Fruit fly (Drosophila melanogaster) Kc167 (cell line): Measurements from ENCODE around the gene Nrx-IV.

Experiments used
- Myc ChIP-seq: fragments of >200 bp; optimal IDR thresholded peaks from 2 replicates; lab custom pipeline; 2017; ENCODE audit warnings: missing external identifiers
- Sin3A ChIP-seq: fragments of >200 bp; optimal IDR thresholded peaks from 2 replicates; lab custom pipeline; 2018; ENCODE audit warnings: missing external identifiers

DNA sequence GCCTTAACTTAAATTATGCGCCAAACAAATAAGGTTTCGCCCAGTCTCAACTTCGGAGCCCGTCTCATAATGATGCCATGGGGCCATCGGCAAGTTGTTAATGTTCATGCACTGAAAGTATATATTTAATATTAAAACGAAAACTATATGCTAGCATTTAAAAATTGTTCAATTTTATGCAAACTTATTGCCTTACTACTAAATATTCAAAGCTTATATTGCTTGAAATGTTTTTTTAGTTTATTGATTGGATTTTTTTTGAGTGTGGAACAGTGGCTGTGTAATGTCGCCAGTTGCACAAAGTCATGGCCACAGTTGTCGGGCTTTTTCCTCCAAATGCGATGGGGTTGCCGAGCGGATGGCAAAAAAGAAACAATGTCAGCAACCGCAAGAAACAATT, 32.1 kb upstream of the Nrx-IV start:
- TF ChIP-seq Sin3A (lab: Kevin White, UChicago) = no peak
- TF ChIP-seq Myc (lab: Kevin White, UChicago) = no peak
